Fruit fly (Drosophila melanogaster): ENCODE results near the gene CG32262.
A peak's percentile ranks its signal among the peaks of the same experiment; 100 is the strongest.

Gene CG32262

dm6 chr3L:3801343-3801742, 8.7 kb downstream of the CG32262 start (continued):
- no peak for TF ChIP-seq CG10959 (GFP tag; IDR thresholded peaks at IDR 0.05)
- TF ChIP-seq Lpt (GFP tag; optimal IDR thresholded peaks at IDR 0.05), result no peak
- TF ChIP-seq ham (GFP tag; IDR thresholded peaks at IDR 0.05), result no peak
- TF ChIP-seq CG17612 (GFP tag; IDR thresholded peaks at IDR 0.05), result no peak
- TF ChIP-seq btn (GFP tag; optimal IDR thresholded peaks at IDR 0.05), result no peak
- no peak for TF ChIP-seq PHDP (tag; optimal IDR thresholded peaks at IDR 0.05)
- TF ChIP-seq CG14710 (tag; optimal IDR thresholded peaks at IDR 0.05), result no peak
- TF ChIP-seq lmd (GFP tag; IDR thresholded peaks at IDR 0.05), result peak; percentile 34; the same call in 1 of the 2 replicates
- TF ChIP-seq CG9817 (tag; optimal IDR thresholded peaks at IDR 0.05), result no peak
- TF ChIP-seq H2.0 (GFP tag; IDR thresholded peaks at IDR 0.05), result no peak
- TF ChIP-seq zfh1 (GFP tag; IDR thresholded peaks at IDR 0.05), result no peak
- no peak for TF ChIP-seq CG31388 (GFP tag; optimal IDR thresholded peaks at IDR 0.05)
- 0 out of 2 replicates have a peak, but pooled peaks have one; percentile 19 for TF ChIP-seq vvl (GFP tag; IDR thresholded peaks at IDR 0.05)
- TF ChIP-seq lab (GFP tag; optimal IDR thresholded peaks at IDR 0.05), result peak; percentile 79
- TF ChIP-seq CG9797 (GFP tag; optimal IDR thresholded peaks at IDR 0.05), result no peak
- no peak for TF ChIP-seq CG7745 (tag; optimal IDR thresholded peaks at IDR 0.05)
- no peak for TF ChIP-seq CG8359 (GFP tag; optimal IDR thresholded peaks at IDR 0.05; ENCODE audit: borderline replicate concordance)
- no peak for TF ChIP-seq jumu (GFP tag; optimal IDR thresholded peaks at IDR 0.05)
- TF ChIP-seq Trl (optimal IDR thresholded peaks at IDR 0.05), result peak; percentile 18 to 28
- TF ChIP-seq Trl (GFP tag; optimal IDR thresholded peaks at IDR 0.05), result no peak
- TF ChIP-seq CG8924 (tag; optimal IDR thresholded peaks at IDR 0.05), result peak; percentile 5
- TF ChIP-seq grau (tag; optimal IDR thresholded peaks at IDR 0.05), result peak; percentile 22
- TF ChIP-seq vnd (GFP tag; IDR thresholded peaks at IDR 0.05; ENCODE audit: partially characterized antibody), result no peak
- TF ChIP-seq Jarid2 (GFP tag; optimal IDR thresholded peaks at IDR 0.05), result no peak
- TF ChIP-seq CG33213 (GFP tag; optimal IDR thresholded peaks at IDR 0.05), result no peak
- no peak for TF ChIP-seq CG2889 (GFP tag; IDR thresholded peaks at IDR 0.05)
- no peak for TF ChIP-seq wor (GFP tag; IDR thresholded peaks at IDR 0.05)
- TF ChIP-seq CG12391 (tag; optimal IDR thresholded peaks at IDR 0.05), result peak; percentile 22
- peak; percentile 9 for TF ChIP-seq CoRest (tag; optimal IDR thresholded peaks at IDR 0.05)
- TF ChIP-seq crp (GFP tag; optimal IDR thresholded peaks at IDR 0.05), result no peak
- no peak for TF ChIP-seq h (optimal IDR thresholded peaks at IDR 0.05)
- TF ChIP-seq CG2116 (GFP tag; optimal IDR thresholded peaks at IDR 0.05), result no peak
- no peak for TF ChIP-seq Mad (GFP tag; optimal IDR thresholded peaks at IDR 0.05)
- no peak for TF ChIP-seq pzg (GFP tag; optimal IDR thresholded peaks at IDR 0.05)
- no peak for TF ChIP-seq CG1832 (GFP tag; optimal IDR thresholded peaks at IDR 0.05)
- peak; percentile 20 for TF ChIP-seq Fer3 (tag; optimal IDR thresholded peaks at IDR 0.05)
- no peak for TF ChIP-seq kah (GFP tag; optimal IDR thresholded peaks at IDR 0.05)
- TF ChIP-seq Pdp1 (GFP tag; optimal IDR thresholded peaks at IDR 0.05), result no peak
- no peak for TF ChIP-seq CG2199 (GFP tag; IDR thresholded peaks at IDR 0.05)
- TF ChIP-seq CG34376 (GFP tag; optimal IDR thresholded peaks at IDR 0.05), result no peak
- TF ChIP-seq ac (GFP tag; optimal IDR thresholded peaks at IDR 0.05), result no peak
- no peak for TF ChIP-seq gsb (GFP tag; IDR thresholded peaks at IDR 0.05)
- no peak for TF ChIP-seq nerfin-2 (GFP tag; IDR thresholded peaks at IDR 0.05; ENCODE audit: partially characterized antibody)
- peak; percentile 3 for TF ChIP-seq caup (GFP tag; optimal IDR thresholded peaks at IDR 0.05; ENCODE audit: severe bottlenecking)
- TF ChIP-seq crol (GFP tag; IDR thresholded peaks at IDR 0.05), result no peak
- no peak for TF ChIP-seq disco-r (GFP tag; optimal IDR thresholded peaks at IDR 0.05)
- no peak for TF ChIP-seq sens-2 (GFP tag; IDR thresholded peaks at IDR 0.05)
- TF ChIP-seq Opbp (GFP tag; IDR thresholded peaks at IDR 0.05; ENCODE audit: partially characterized antibody), result no peak
- no peak for TF ChIP-seq ssp (GFP tag; IDR thresholded peaks at IDR 0.05)
- TF ChIP-seq CG4360 (GFP tag; IDR thresholded peaks at IDR 0.05), result no peak
- peak; percentile 63 for TF ChIP-seq Hmr (GFP tag; optimal IDR thresholded peaks at IDR 0.05)
- TF ChIP-seq Usf (GFP tag; optimal IDR thresholded peaks at IDR 0.05), result no peak
